Worm (Caenorhabditis elegans) whole organism, L4/young adult: ENCODE measurements around the gene C09G5.13.

ENCODE experiments used
- W03F9.2 ChIP-seq: fragments of 150-350 bp; optimal IDR thresholded peaks from 2 replicates; lab custom pipeline; 2014; ENCODE audit warnings: missing biosample characterization, missing genetic modification characterization
- dao-5 ChIP-seq: sonication (generic microtip); optimal IDR thresholded peaks from 2 replicates; lab custom pipeline; 2016; ENCODE audit warnings: missing genotype, missing genetic modification characterization, moderate library complexity, missing compliant biosample characterization
- him-1 ChIP-seq: sonication (generic microtip); optimal IDR thresholded peaks from 2 replicates; lab custom pipeline; 2016; ENCODE audit warnings: missing genotype, missing genetic modification reagents, missing genetic modification characterization, missing compliant biosample characterization

- TF ChIP-seq him-1 (tag; lab: Kevin White, UChicago) (no peak), dao-5 (tag; lab: Kevin White, UChicago) (no peak), W03F9.2 (tag; lab: Kevin White, UChicago) (no peak)
Measured at ce11 chrII:10694713-10695112, 22.5 kb upstream of the C09G5.13 start, which contains the start of gene lgc-57.
